Fruit fly (Drosophila melanogaster) whole organism, embryonic: Measurements from ENCODE around the gene CG7739.

ENCODE experiments used
- CG8359 ChIP-seq: fragments of 200-800 bp; sonication (Bioruptor generic); optimal IDR thresholded peaks from 2 replicates; lab custom pipeline; 2017; ENCODE audit warnings: missing biosample characterization, mild to moderate bottlenecking, missing genetic modification characterization, borderline replicate concordance
- HmgZ ChIP-seq: fragments of 200-800 bp; sonication (Bioruptor generic); optimal IDR thresholded peaks from 2 replicates; lab custom pipeline; 2018; ENCODE audit warnings: missing biosample characterization, mild to moderate bottlenecking, missing genetic modification characterization
- Side ChIP-seq: fragments of 200-800 bp; sonication (Bioruptor generic); optimal IDR thresholded peaks from 2 replicates; lab custom pipeline; 2016; ENCODE audit warnings: missing biosample characterization, missing genetic modification characterization

dm6 chr3L:15536550-15536949, 26.3 kb downstream of the CG7739 start:
- TF ChIP-seq Side (GFP tag; lab: Kevin White, UChicago) = no peak
- TF ChIP-seq HmgZ = no peak
- TF ChIP-seq CG8359 (GFP tag; lab: Kevin White, UChicago) = no peak
